Worm (Caenorhabditis elegans): Measurements from ENCODE around the gene T26G10.4.

DNA sequence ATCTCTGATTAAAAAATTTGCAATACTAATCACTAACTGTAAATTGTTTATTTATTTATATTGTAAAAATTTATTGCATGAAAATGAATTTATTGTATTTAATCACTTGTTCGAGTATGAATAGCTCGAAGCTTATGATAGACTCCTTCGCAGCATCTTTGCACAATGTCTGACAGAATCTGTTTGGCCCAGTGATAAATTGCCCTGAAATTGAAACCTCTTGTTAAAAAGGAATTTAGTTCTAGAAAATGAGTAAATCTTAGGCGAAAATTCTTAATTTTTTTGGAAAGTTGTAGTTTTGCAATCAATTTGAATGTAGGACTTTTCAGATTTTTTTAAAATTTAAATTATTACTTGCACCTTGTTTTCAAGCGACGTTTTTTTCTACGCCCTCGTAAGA, 14.7 kb downstream of the T26G10.4 start:
- TF ChIP-seq ceh-44 (GFP tag; IDR thresholded peaks at IDR 0.05) (no peak), snpc-4 (tag; optimal IDR thresholded peaks at IDR 0.05) (no peak), mdl-1 (tag; optimal IDR thresholded peaks at IDR 0.05) (no peak), nhr-11 (tag; optimal IDR thresholded peaks at IDR 0.05) (no peak), snpc-1.2 (GFP tag; IDR thresholded peaks at IDR 0.05) (no peak)

Data from whole organism, L4 larva.